Fruit fly (Drosophila melanogaster): ENCODE results near the gene Dscam4.

Gene Dscam4

DNA sequence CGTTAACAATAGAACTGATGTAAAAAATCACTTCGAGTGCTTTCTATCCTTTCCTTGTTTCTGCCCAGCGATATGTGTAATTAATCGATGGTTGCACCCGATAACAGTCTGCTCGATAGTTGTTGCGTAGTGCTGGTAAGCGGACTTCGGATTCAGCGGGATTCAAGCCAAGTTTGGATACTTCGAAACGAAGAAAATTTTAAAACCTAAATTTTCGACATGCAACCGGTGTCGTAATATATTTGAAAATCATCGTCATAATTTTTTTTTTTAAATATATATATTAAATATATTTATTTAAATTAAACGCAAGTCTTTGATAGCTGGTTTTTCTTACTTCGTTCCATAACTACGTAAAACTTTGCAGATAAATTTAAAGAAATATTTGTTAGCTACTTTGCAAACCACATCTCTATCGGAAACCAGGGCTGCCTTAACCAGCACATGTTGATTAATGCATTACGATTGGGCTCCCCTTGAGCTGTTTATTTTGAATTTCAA lies 40.6 kb upstream of the Dscam4 start, which contains the start of the genes UbcE2M and Dhps (continued):
- TF ChIP-seq CG8388 (GFP tag; optimal IDR thresholded peaks at IDR 0.05) (peak; percentile 66), Doc3 (GFP tag; IDR thresholded peaks at IDR 0.05; ENCODE audit: partially characterized antibody) (peak; percentile 54; the same call in 1 of the 3 replicates), ken (GFP tag; IDR thresholded peaks at IDR 0.05) (peak; percentile 44; the same call in 1 of the 3 replicates), ap (GFP tag; IDR thresholded peaks at IDR 0.05) (no peak), BtbVII (GFP tag; optimal IDR thresholded peaks at IDR 0.05) (peak; percentile 46), CG7271 (tag; optimal IDR thresholded peaks at IDR 0.05) (peak; percentile 39), E2f2 (GFP tag; IDR thresholded peaks at IDR 0.05) (peak; percentile 53; the same call in 1 of the 2 replicates), CG6813 (GFP tag; optimal IDR thresholded peaks at IDR 0.05) (no peak), ato (GFP tag; IDR thresholded peaks at IDR 0.05; ENCODE audit: partially characterized antibody) (0 out of 2 replicates have a peak, but pooled peaks have one; percentile 31), pros (GFP tag; optimal IDR thresholded peaks at IDR 0.05) (no peak), fd64A (GFP tag; optimal IDR thresholded peaks at IDR 0.05) (no peak), Neu2 (GFP tag; optimal IDR thresholded peaks at IDR 0.05; ENCODE audit: borderline replicate concordance) (no peak), hth (optimal IDR thresholded peaks at IDR 0.05) (no peak), schlank (tag; optimal IDR thresholded peaks at IDR 0.05) (peak; percentile 6), D (optimal IDR thresholded peaks at IDR 0.05) (no peak), D (GFP tag; optimal IDR thresholded peaks at IDR 0.05) (peak; percentile 52), kni (GFP tag; optimal IDR thresholded peaks at IDR 0.05) (no peak), Sry-δ (GFP tag; optimal IDR thresholded peaks at IDR 0.05) (peak; percentile 67), CG6254 (GFP tag; optimal IDR thresholded peaks at IDR 0.05) (peak; percentile 20), CG6791 (GFP tag; IDR thresholded peaks at IDR 0.05; ENCODE audit: partially characterized antibody) (peak; percentile 82), cato (GFP tag; optimal IDR thresholded peaks at IDR 0.05; ENCODE audit: borderline replicate concordance) (peak; percentile 37), CG14710 (tag; optimal IDR thresholded peaks at IDR 0.05) (peak; percentile 85), Spps (tag; optimal IDR thresholded peaks at IDR 0.05) (peak; percentile 50), Hr39 (optimal IDR thresholded peaks at IDR 0.05) (no peak), CG12219 (GFP tag; optimal IDR thresholded peaks at IDR 0.05) (no peak), CG1233 (GFP tag; optimal IDR thresholded peaks at IDR 0.05) (peak; percentile 68), CG12391 (tag; optimal IDR thresholded peaks at IDR 0.05) (peak; percentile 87), NFAT (GFP tag; IDR thresholded peaks at IDR 0.05) (peak; percentile 62), CG4404 (GFP tag; IDR thresholded peaks at IDR 0.05) (peak; percentile 62), sd (tag; optimal IDR thresholded peaks at IDR 0.05) (no peak), danr (GFP tag; IDR thresholded peaks at IDR 0.05) (no peak), insv (GFP tag; optimal IDR thresholded peaks at IDR 0.05) (peak in 1 of 2 experiments; percentile 30), shn (GFP tag; optimal IDR thresholded peaks at IDR 0.05) (peak; percentile 24), CG4854 (GFP tag; optimal IDR thresholded peaks at IDR 0.05) (peak; percentile 19), CG14667 (GFP tag; IDR thresholded peaks at IDR 0.05) (peak; percentile 60), CG1024 (GFP tag; IDR thresholded peaks at IDR 0.05) (no peak), pnt (GFP tag; optimal IDR thresholded peaks at IDR 0.05) (peak; percentile 56), bigmax (GFP tag; optimal IDR thresholded peaks at IDR 0.05) (no peak), H2.0 (GFP tag; IDR thresholded peaks at IDR 0.05) (peak; percentile 54), CG2116 (GFP tag; optimal IDR thresholded peaks at IDR 0.05) (peak; percentile 83), tap (tag; optimal IDR thresholded peaks at IDR 0.05) (no peak), CG30431 (GFP tag; optimal IDR thresholded peaks at IDR 0.05) (peak; percentile 61), inv (GFP tag; IDR thresholded peaks at IDR 0.05; ENCODE audit: partially characterized antibody) (peak; percentile 70), fru (optimal IDR thresholded peaks at IDR 0.05) (no peak), CG4328 (GFP tag; optimal IDR thresholded peaks at IDR 0.05) (peak; percentile 78), Kr (GFP tag; optimal IDR thresholded peaks at IDR 0.05) (no peak), ssp (GFP tag; IDR thresholded peaks at IDR 0.05) (peak; percentile 74), CG9817 (tag; optimal IDR thresholded peaks at IDR 0.05) (peak; percentile 89), CG4282 (GFP tag; optimal IDR thresholded peaks at IDR 0.05) (no peak), unpg (GFP tag; optimal IDR thresholded peaks at IDR 0.05) (peak; percentile 66)
